Worm (Caenorhabditis elegans) whole organism, L1 larva: ENCODE results near the gene srsx-22.
"Not testable (repeated sequence)": the region's sequence is repeated elsewhere in the genome, so short reads cannot be mapped to it uniquely, and the experiment has no call there.

Source experiments
- alr-1 ChIP-seq: fragments of 200-800 bp; sonication (Bioruptor generic); optimal IDR thresholded peaks from 2 replicates; lab custom pipeline; 2018; ENCODE audit warnings: borderline replicate concordance, mild to moderate bottlenecking, missing genetic modification characterization, missing compliant biosample characterization
- aly-2 ChIP-seq: fragments of 150-350 bp; optimal IDR thresholded peaks from 2 replicates; lab custom pipeline; 2014; ENCODE audit warnings: missing biosample characterization, missing genetic modification characterization
- blmp-1 ChIP-seq: fragments of 150-350 bp; optimal IDR thresholded peaks from 2 replicates; lab custom pipeline; 2014; ENCODE audit warnings: missing biosample characterization, missing genetic modification characterization
- ceh-88 ChIP-seq: fragments of 200-800 bp; sonication (Bioruptor generic); IDR thresholded peaks from 2 replicates; pipeline ENCODE4 v1.3.6; 2022; ENCODE audit warnings: missing genetic modification characterization, missing compliant biosample characterization
- ceh-90 ChIP-seq: sonication (generic microtip); optimal IDR thresholded peaks from 2 replicates; lab custom pipeline; 2016; ENCODE audit warnings: missing genetic modification characterization, missing compliant biosample characterization
- dsc-1 ChIP-seq: sonication (generic microtip); optimal IDR thresholded peaks from 2 replicates; lab custom pipeline; 2016; ENCODE audit warnings: mild to moderate bottlenecking, missing genetic modification characterization, missing compliant biosample characterization
- egl-13 ChIP-seq: sonication (generic microtip); optimal IDR thresholded peaks from 2 replicates; lab custom pipeline; 2016; ENCODE audit warnings: missing genotype, missing genetic modification reagents, missing genetic modification characterization, missing compliant biosample characterization
- elt-2 ChIP-seq: sonication (generic microtip); optimal IDR thresholded peaks from 2 replicates; lab custom pipeline; 2016; ENCODE audit warnings: missing genetic modification characterization, mild to moderate bottlenecking, inconsistent platforms, missing compliant biosample characterization, missing genetic modification reagents
- fkh-4 ChIP-seq: sonication (generic microtip); optimal IDR thresholded peaks from 2 replicates; lab custom pipeline; 2016; ENCODE audit warnings: missing compliant biosample characterization, missing genetic modification characterization, borderline replicate concordance
- fkh-8 ChIP-seq: sonication (generic microtip); optimal IDR thresholded peaks from 2 replicates; lab custom pipeline; 2016; ENCODE audit warnings: mild to moderate bottlenecking, missing genetic modification characterization, missing compliant biosample characterization
- fos-1 ChIP-seq: fragments of 150-350 bp; optimal IDR thresholded peaks from 2 replicates; lab custom pipeline; 2014; ENCODE audit warnings: missing biosample characterization, missing genetic modification characterization
- hlh-17 ChIP-seq: fragments of 200-800 bp; sonication (Bioruptor generic); optimal IDR thresholded peaks from 2 replicates; lab custom pipeline; 2018; ENCODE audit warnings: missing genetic modification characterization, mild to moderate bottlenecking, missing compliant biosample characterization, moderate library complexity, borderline replicate concordance
- hlh-4 ChIP-seq: sonication (generic microtip); optimal IDR thresholded peaks from 2 replicates; lab custom pipeline; 2016; ENCODE audit warnings: mild to moderate bottlenecking, missing genetic modification characterization, missing compliant biosample characterization
- irx-1 ChIP-seq: sonication (generic microtip); optimal IDR thresholded peaks from 2 replicates; lab custom pipeline; 2016; ENCODE audit warnings: missing genetic modification characterization, missing compliant biosample characterization
- jun-1 ChIP-seq: fragments of 150-350 bp; optimal IDR thresholded peaks from 2 replicates; lab custom pipeline; 2014; ENCODE audit warnings: missing biosample characterization, missing genetic modification reagents, missing genetic modification characterization
- lin-13 ChIP-seq: fragments of 150-350 bp; optimal IDR thresholded peaks from 2 replicates; lab custom pipeline; 2014; ENCODE audit warnings: missing biosample characterization, missing genetic modification reagents, missing genetic modification characterization
- lin-14 ChIP-seq: fragments of 200-800 bp; sonication (Bioruptor generic); optimal IDR thresholded peaks from 2 replicates; lab custom pipeline; 2018; ENCODE audit warnings: mild to moderate bottlenecking, missing genetic modification characterization, moderate library complexity, missing compliant biosample characterization
- lin-15B ChIP-seq: fragments of 150-350 bp; sonication (generic microtip); optimal IDR thresholded peaks from 3 replicates; lab custom pipeline; 2014; ENCODE audit warnings: missing biosample characterization, missing genetic modification characterization
- lsy-2 ChIP-seq, 2 experiments: fragments of 150-350 bp; optimal IDR thresholded peaks; 2 replicates each; lab custom pipeline; 2014; ENCODE audit warnings: missing biosample characterization in 2 of 2, missing genetic modification characterization in 2 of 2
- mdl-1 ChIP-seq, 2 experiments: fragments of 150-350 bp; optimal IDR thresholded peaks; 2 replicates each; lab custom pipeline; 2014 to 2017; ENCODE audit warnings: missing biosample characterization in 2 of 2, missing genetic modification characterization in 2 of 2, inconsistent platforms in 1 of 2
- nhr-12 ChIP-seq: sonication (generic microtip); optimal IDR thresholded peaks from 2 replicates; lab custom pipeline; 2017; ENCODE audit warnings: missing biosample characterization, missing genetic modification characterization
- nhr-28 ChIP-seq: fragments of 150-350 bp; optimal IDR thresholded peaks from 2 replicates; lab custom pipeline; 2014; ENCODE audit warnings: missing biosample characterization, missing genetic modification characterization
- nhr-47 ChIP-seq: sonication (generic microtip); optimal IDR thresholded peaks from 2 replicates; lab custom pipeline; 2016; ENCODE audit warnings: mild to moderate bottlenecking, missing genetic modification characterization, moderate library complexity, missing compliant biosample characterization
- nhr-71 ChIP-seq: sonication (generic microtip); optimal IDR thresholded peaks from 2 replicates; lab custom pipeline; 2016; ENCODE audit warnings: mild to moderate bottlenecking, missing genetic modification characterization, moderate library complexity, missing compliant biosample characterization
- nhr-77 ChIP-seq: fragments of 150-350 bp; optimal IDR thresholded peaks from 2 replicates; lab custom pipeline; 2014; ENCODE audit warnings: missing biosample characterization, missing genetic modification characterization
- pag-3 ChIP-seq: sonication (generic microtip); optimal IDR thresholded peaks from 2 replicates; lab custom pipeline; 2017; ENCODE audit warnings: missing genetic modification characterization, mild to moderate bottlenecking, missing compliant biosample characterization, antibody characterized with exemption, borderline replicate concordance; ENCODE audit not compliant: insufficient read depth
- pax-3 ChIP-seq: fragments of 200-800 bp; sonication (Bioruptor generic); optimal IDR thresholded peaks from 2 replicates; lab custom pipeline; 2018; ENCODE audit warnings: mild to moderate bottlenecking, missing genetic modification characterization, moderate library complexity, missing compliant biosample characterization
- rnt-1 ChIP-seq: sonication (generic microtip); optimal IDR thresholded peaks from 2 replicates; lab custom pipeline; 2016; ENCODE audit warnings: mild to moderate bottlenecking, missing genetic modification characterization, moderate library complexity, missing compliant biosample characterization
- skn-1 ChIP-seq: fragments of 150-350 bp; optimal IDR thresholded peaks from 2 replicates; lab custom pipeline; 2014; ENCODE audit warnings: missing biosample characterization, missing genetic modification characterization
- snpc-4 ChIP-seq: fragments of 150-350 bp; optimal IDR thresholded peaks from 2 replicates; lab custom pipeline; 2014; ENCODE audit warnings: missing biosample characterization, missing genetic modification characterization
- snu-23 ChIP-seq: sonication (generic microtip); optimal IDR thresholded peaks from 2 replicates; lab custom pipeline; 2016; ENCODE audit warnings: missing genetic modification characterization, missing compliant biosample characterization
- sox-4 ChIP-seq: sonication (generic microtip); optimal IDR thresholded peaks from 2 replicates; lab custom pipeline; 2016; ENCODE audit warnings: missing genetic modification characterization, missing compliant biosample characterization
- tbx-2 ChIP-seq: sonication (generic microtip); optimal IDR thresholded peaks from 2 replicates; lab custom pipeline; 2016; ENCODE audit warnings: missing genetic modification characterization, missing compliant biosample characterization
- unc-130 ChIP-seq: fragments of 150-350 bp; optimal IDR thresholded peaks from 2 replicates; lab custom pipeline; 2017; ENCODE audit warnings: missing biosample characterization, missing genetic modification characterization, inconsistent platforms
- unc-30 ChIP-seq: sonication (generic microtip); optimal IDR thresholded peaks from 2 replicates; lab custom pipeline; 2017; ENCODE audit warnings: missing biosample characterization, missing genetic modification characterization
- vab-15 ChIP-seq: sonication (generic microtip); optimal IDR thresholded peaks from 2 replicates; lab custom pipeline; 2017; ENCODE audit warnings: missing genotype, mild to moderate bottlenecking, missing genetic modification characterization, missing compliant biosample characterization
- xbp-1 ChIP-seq: sonication (generic microtip); optimal IDR thresholded peaks from 2 replicates; lab custom pipeline; 2016; ENCODE audit warnings: missing genetic modification characterization, missing compliant biosample characterization
- zag-1 ChIP-seq: fragments of 150-350 bp; optimal IDR thresholded peaks from 2 replicates; lab custom pipeline; 2014; ENCODE audit warnings: missing biosample characterization, missing genetic modification characterization

srsx-22 gene

DNA sequence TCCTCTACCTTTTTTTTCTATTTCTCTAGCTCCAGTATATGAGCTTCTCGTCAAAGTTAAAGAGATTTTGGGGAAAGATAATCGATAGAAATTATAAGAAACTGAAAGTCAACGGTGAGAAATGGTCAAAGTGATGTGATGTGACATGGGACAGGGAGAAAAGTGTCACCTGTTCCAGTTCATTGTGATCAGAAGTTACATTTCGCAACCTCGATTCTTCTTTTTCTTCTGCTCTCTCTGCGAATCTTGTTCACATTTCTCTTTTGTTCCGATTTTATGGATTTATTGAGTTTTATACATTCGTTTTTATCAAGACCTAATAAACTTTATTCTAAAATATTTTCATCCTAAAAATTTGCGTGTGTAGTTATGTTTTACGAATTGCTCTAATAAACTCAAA, 15.9 kb upstream of the srsx-22 start:
- TF ChIP-seq jun-1 (tag; lab: Kevin White, UChicago) (no peak), fos-1 (tag; lab: Kevin White, UChicago) (no peak), fkh-4 (no peak), blmp-1 (tag; lab: Kevin White, UChicago) (no peak), nhr-71 (tag; lab: Kevin White, UChicago) (peak; percentile 21), lin-13 (GFP tag; lab: Kevin White, UChicago) (no peak), rnt-1 (tag; lab: Kevin White, UChicago) (peak; percentile 54), lin-14 (GFP tag; lab: Kevin White, UChicago) (peak; percentile 50), lsy-2 (tag; optimal IDR thresholded peaks at IDR 0.05; lab: Kevin White, UChicago) (peak in 1 of 2 experiments; percentile 14), lin-15B (tag; lab: Kevin White, UChicago) (no peak), ceh-90 (tag; lab: Kevin White, UChicago) (no peak), unc-130 (tag; lab: Kevin White, UChicago) (peak; percentile 41), snu-23 (GFP tag; lab: Kevin White, UChicago) (no peak), skn-1 (tag; lab: Kevin White, UChicago) (peak; percentile 12), pag-3 (tag; lab: Kevin White, UChicago) (peak; percentile 33), vab-15 (tag; lab: Kevin White, UChicago) (no peak), nhr-77 (no peak), snpc-4 (tag; lab: Kevin White, UChicago) (peak; percentile 26)

DNA sequence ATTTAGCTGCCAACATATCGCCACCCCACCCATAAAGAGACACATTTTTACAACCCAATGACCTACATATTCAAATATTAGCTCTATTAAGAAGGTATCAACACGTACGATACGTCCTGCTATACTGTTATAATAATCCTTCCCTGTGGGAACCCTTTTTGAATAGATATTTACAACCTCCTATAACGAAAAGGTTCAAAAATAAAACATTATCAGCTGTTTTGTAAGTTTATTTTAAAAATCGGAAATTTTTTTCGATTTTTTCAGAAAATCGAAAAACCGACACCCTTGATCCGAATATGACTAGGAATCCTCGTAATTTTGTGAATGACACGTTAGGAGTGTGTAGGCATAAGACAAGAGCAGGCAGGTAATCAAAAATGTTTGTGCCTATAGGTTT, 10.5 kb upstream of the srsx-22 start, which contains the start of gene C08D8.7:
Gene C08D8.7, plus strand, starts transcription at position 301 of the 400 bp plus-strand sequence.
- TF ChIP-seq hlh-17; tbx-2 (tag; lab: Kevin White, UChicago); unc-30: not testable (repeated sequence)
- TF ChIP-seq, all 84 proteins: peak for 0; not testable (repeated sequence) for 84

DNA sequence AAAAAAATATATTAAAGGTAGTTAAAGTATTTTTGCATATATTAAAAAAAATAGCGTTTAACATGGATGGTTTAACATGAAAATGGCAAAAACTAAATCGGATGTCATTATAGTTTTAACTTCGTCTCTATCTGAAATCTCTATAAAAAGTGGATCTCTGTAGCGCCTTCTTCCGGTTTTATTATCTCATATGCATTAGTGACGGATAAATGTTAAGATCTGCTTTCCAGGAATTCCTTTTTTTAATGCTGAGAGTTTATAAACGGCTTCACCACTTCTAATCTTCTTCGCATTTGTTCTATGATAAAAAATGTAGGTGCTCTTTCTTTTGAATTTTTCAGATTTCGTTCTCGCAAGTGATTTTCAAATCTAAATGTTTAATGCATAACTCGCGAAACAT, 9.1 kb upstream of the srsx-22 start:
- TF ChIP-seq pax-3 (tag; lab: Kevin White, UChicago) (peak; percentile 58), alr-1 (tag; lab: Kevin White, UChicago) (no peak), nhr-12 (tag; lab: Kevin White, UChicago) (no peak), fkh-8 (tag; lab: Kevin White, UChicago) (peak; percentile 38), mdl-1 (tag; optimal IDR thresholded peaks at IDR 0.05; lab: Kevin White, UChicago) (no peak), nhr-47 (tag; lab: Kevin White, UChicago) (peak; percentile 44), nhr-28 (tag; lab: Kevin White, UChicago) (no peak), sox-4 (tag; lab: Kevin White, UChicago) (peak; percentile 8), xbp-1 (tag; lab: Kevin White, UChicago) (no peak), irx-1 (tag; lab: Kevin White, UChicago) (no peak), lsy-2 (tag; optimal IDR thresholded peaks at IDR 0.05; lab: Kevin White, UChicago) (no peak), dsc-1 (tag; lab: Kevin White, UChicago) (peak; percentile 95), elt-2 (no peak), nhr-77 (no peak), skn-1 (tag; lab: Kevin White, UChicago) (no peak), vab-15 (tag; lab: Kevin White, UChicago) (no peak), lin-14 (GFP tag; lab: Kevin White, UChicago) (no peak), egl-13 (tag; lab: Kevin White, UChicago) (peak; percentile 65)

DNA sequence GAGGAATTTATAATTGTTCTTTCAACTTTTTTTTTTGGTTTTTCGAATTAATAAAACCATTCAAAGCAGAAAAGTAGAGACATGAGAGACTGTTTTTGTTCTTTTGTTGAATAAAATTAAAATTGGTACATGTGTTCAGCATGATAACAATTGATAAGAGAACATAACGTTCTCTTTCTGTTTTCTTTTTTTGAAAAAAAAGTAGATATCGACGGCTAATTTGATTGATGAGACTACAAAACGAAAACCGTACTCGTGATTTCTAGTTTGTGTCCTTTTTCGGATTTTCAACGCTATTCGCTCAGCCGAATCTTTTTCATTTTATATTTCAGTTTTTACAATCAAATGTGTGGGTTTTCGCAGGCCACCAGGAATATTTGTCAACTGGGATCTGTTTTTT, 6.0 kb upstream of the srsx-22 start, which contains the start of gene C08D8.1:
Gene C08D8.1, plus strand, starts transcription at position 324 of the 400 bp plus-strand sequence.
- TF ChIP-seq zag-1 (tag; lab: Kevin White, UChicago) (no peak), aly-2 (no peak), lin-14 (GFP tag; lab: Kevin White, UChicago) (no peak), hlh-4 (tag; lab: Kevin White, UChicago) (no peak), ceh-88 (GFP tag; lab: Robert Waterston, UW) (no peak)
- TF ChIP-seq, all 84 proteins: peak for 0
